Worm (Caenorhabditis elegans) whole organism, young adult: Measurements from ENCODE around the gene frm-8.

Experiments used
- ama-1 ChIP-seq, 3 experiments: fragments of 150-350 bp in 1 of 3; sonication (generic microtip) in 2 of 3; optimal IDR thresholded peaks; 2 replicates each; lab custom pipeline; 2014 to 2018; ENCODE audit warnings: missing biosample characterization in 2 of 3, missing genetic modification characterization in 2 of 3, missing genetic modification reagents in 2 of 3
- dpl-1 ChIP-seq: fragments of 150-350 bp; optimal IDR thresholded peaks from 2 replicates; lab custom pipeline; 2014; ENCODE audit warnings: missing biosample characterization, missing genetic modification reagents, missing genetic modification characterization
- egl-18 ChIP-seq: fragments of 200-800 bp; sonication (Bioruptor generic); IDR thresholded peaks from 2 replicates; pipeline ENCODE4 v1.3.6; 2022; ENCODE audit warnings: missing genetic modification reagents, missing genetic modification characterization, missing compliant biosample characterization
- him-1 ChIP-seq: sonication (generic microtip); optimal IDR thresholded peaks from 2 replicates; lab custom pipeline; 2016; ENCODE audit warnings: missing genotype, missing genetic modification reagents, missing genetic modification characterization, missing compliant biosample characterization
- lsy-27 ChIP-seq: sonication (generic microtip); optimal IDR thresholded peaks from 2 replicates; lab custom pipeline; 2017; ENCODE audit warnings: missing genetic modification characterization, mild to moderate bottlenecking, missing compliant biosample characterization, antibody characterized with exemption, missing genotype, borderline replicate concordance; ENCODE audit not compliant: insufficient read depth
- madf-10 ChIP-seq: sonication (generic microtip); optimal IDR thresholded peaks from 2 replicates; lab custom pipeline; 2016; ENCODE audit warnings: mild to moderate bottlenecking, missing genetic modification characterization, missing compliant biosample characterization
- mel-28 ChIP-seq: sonication (generic microtip); optimal IDR thresholded peaks from 2 replicates; lab custom pipeline; 2016; ENCODE audit warnings: borderline replicate concordance, mild to moderate bottlenecking, missing genetic modification characterization, missing compliant biosample characterization
- snpc-4 ChIP-seq, 5 experiments: fragments of 150-350 bp in 1 of 5; sonication (generic microtip) in 4 of 5; optimal IDR thresholded peaks; 2 replicates each; lab custom pipeline; 2014 to 2018; ENCODE audit warnings: missing genetic modification characterization in 5 of 5, missing biosample characterization in 3 of 5, antibody characterized with exemption in 2 of 5, mild to moderate bottlenecking in 2 of 5, missing compliant biosample characterization in 2 of 5, missing genotype in 2 of 5, moderate library complexity in 2 of 5, missing genetic modification reagents in 1 of 5
- unc-130 ChIP-seq: sonication (generic microtip); optimal IDR thresholded peaks from 2 replicates; lab custom pipeline; 2016; ENCODE audit warnings: missing genetic modification reagents, missing genetic modification characterization, missing compliant biosample characterization
- unc-62 ChIP-seq: fragments of 150-350 bp; optimal IDR thresholded peaks from 2 replicates; lab custom pipeline; 2014; ENCODE audit warnings: missing biosample characterization, missing genetic modification reagents, missing genetic modification characterization

DNA sequence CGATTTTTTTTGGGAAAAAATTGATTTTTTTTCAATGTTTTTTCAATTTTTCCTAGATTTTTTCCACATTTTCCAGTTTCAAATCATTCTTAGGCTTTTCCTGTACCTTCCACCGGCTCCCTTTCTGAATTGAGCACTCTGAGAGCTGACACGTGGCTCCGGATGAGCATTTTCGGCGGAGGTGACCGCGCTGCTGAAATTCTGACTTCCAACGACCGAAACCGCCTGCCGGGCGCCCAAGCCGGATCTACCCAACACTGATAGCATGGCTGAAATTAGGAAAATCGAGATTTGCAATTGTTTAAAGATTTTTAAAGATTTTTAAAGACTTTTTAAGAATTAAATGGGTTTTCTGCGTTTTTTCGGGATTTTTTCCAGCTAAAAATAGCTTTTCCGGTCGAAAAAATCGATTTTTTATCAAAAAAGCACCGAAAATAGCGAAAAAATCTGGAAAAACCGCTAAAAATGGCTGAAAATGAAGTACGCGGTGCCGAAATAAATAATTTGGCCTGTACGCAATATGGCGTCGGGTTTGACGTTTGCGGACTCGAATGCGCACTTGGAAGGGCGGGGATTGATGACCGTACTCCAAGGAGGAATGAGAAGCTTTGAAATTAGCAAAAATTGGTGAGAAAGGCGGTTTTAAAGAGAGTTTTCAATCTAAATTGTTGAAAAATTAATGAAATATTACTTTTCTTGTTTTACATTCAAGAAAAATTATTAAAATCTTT lies 29.5 kb upstream of the frm-8 start, which contains the start of gene nduf-9:
- TF ChIP-seq egl-18 (GFP tag; lab: Robert Waterston, UW) = no peak
- no peak for TF ChIP-seq ama-1 (optimal IDR thresholded peaks at IDR 0.05; lab: Kevin White, UChicago)
- no peak for TF ChIP-seq ama-1 (GFP tag; optimal IDR thresholded peaks at IDR 0.05; lab: Kevin White, UChicago)
- no peak for TF ChIP-seq lsy-27 (tag; lab: Kevin White, UChicago)
- TF ChIP-seq madf-10 (tag; lab: Kevin White, UChicago) = no peak
- TF ChIP-seq unc-62 (GFP tag; lab: Kevin White, UChicago) = no peak
- TF ChIP-seq snpc-4 (GFP tag; optimal IDR thresholded peaks at IDR 0.05; lab: Kevin White, UChicago) = no peak
- peak in 1 of 4 experiments; percentile 27 for TF ChIP-seq snpc-4 (tag; optimal IDR thresholded peaks at IDR 0.05; lab: Kevin White, UChicago)
- TF ChIP-seq dpl-1 (GFP tag; lab: Kevin White, UChicago) = no peak
- no peak for TF ChIP-seq mel-28 (tag; lab: Kevin White, UChicago)
- TF ChIP-seq unc-130 (GFP tag; lab: Kevin White, UChicago) = no peak
- no peak for TF ChIP-seq him-1 (tag; lab: Kevin White, UChicago)
